Fruit fly (Drosophila melanogaster) Kc167 (cell line): ENCODE data around the gene MED17.

ENCODE experiments used
- Myc ChIP-seq: fragments of >200 bp; optimal IDR thresholded peaks from 2 replicates; lab custom pipeline; 2017; ENCODE audit warnings: missing external identifiers
- Sin3A ChIP-seq: fragments of >200 bp; optimal IDR thresholded peaks from 2 replicates; lab custom pipeline; 2018; ENCODE audit warnings: missing external identifiers
- h ChIP-seq: fragments of >200 bp; optimal IDR thresholded peaks from 3 replicates; lab custom pipeline; 2018; ENCODE audit warnings: missing external identifiers

- TF ChIP-seq h (lab: Kevin White, UChicago) (no peak), Myc (lab: Kevin White, UChicago) (no peak), Sin3A (lab: Kevin White, UChicago) (no peak)
These were observed 30.5 kb upstream of the MED17 start, which contains the start of gene CG14315 for dm6 chr3R:18158401-18158800.
